Worm (Caenorhabditis elegans): ENCODE results near the gene F59B10.4.

F59B10.4 gene

ce11 chrII:10555484-10556075, 36.7 kb upstream of the F59B10.4 start (continued):
- TF ChIP-seq bed-2 (GFP tag; IDR thresholded peaks at IDR 0.05), result no peak
- TF ChIP-seq lag-1 (GFP tag; IDR thresholded peaks at IDR 0.05), result no peak
- no peak for TF ChIP-seq F10E7.11 (tag; optimal IDR thresholded peaks at IDR 0.05)
- no peak for TF ChIP-seq ztf-25 (GFP tag; IDR thresholded peaks at IDR 0.05)
- no peak for TF ChIP-seq ceh-91 (GFP tag; IDR thresholded peaks at IDR 0.05)
- TF ChIP-seq egl-18 (GFP tag; IDR thresholded peaks at IDR 0.05), result no peak
- TF ChIP-seq him-1 (tag; optimal IDR thresholded peaks at IDR 0.05), result no peak
- TF ChIP-seq nfya-1 (tag; optimal IDR thresholded peaks at IDR 0.05; ENCODE audit: borderline replicate concordance, insufficient read depth), result no peak
- TF ChIP-seq ztf-18 (tag; optimal IDR thresholded peaks at IDR 0.05), result no peak
- no peak for TF ChIP-seq F22D6.2 (tag; optimal IDR thresholded peaks at IDR 0.05)
- TF ChIP-seq ceh-27 (GFP tag; optimal IDR thresholded peaks at IDR 0.05), result no peak
- TF ChIP-seq madf-10 (tag; optimal IDR thresholded peaks at IDR 0.05), result no peak
- no peak for TF ChIP-seq T07F8.4 (tag; optimal IDR thresholded peaks at IDR 0.05)
- TF ChIP-seq ztf-22 (GFP tag; optimal IDR thresholded peaks at IDR 0.05), result no peak
- no peak for TF ChIP-seq rcor-1 (GFP tag; IDR thresholded peaks at IDR 0.05)
- peak; percentile 65 for TF ChIP-seq ztf-3 (GFP tag; optimal IDR thresholded peaks at IDR 0.05)
- TF ChIP-seq nhr-27 (tag; optimal IDR thresholded peaks at IDR 0.05), result no peak
- no peak for TF ChIP-seq ceh-58 (GFP tag; IDR thresholded peaks at IDR 0.05)
- TF ChIP-seq lin-26 (GFP tag; IDR thresholded peaks at IDR 0.05), result 0 out of 2 replicates have a peak, but pooled peaks have one; percentile 37
- TF ChIP-seq attf-6 (GFP tag; IDR thresholded peaks at IDR 0.05), result no peak
- no peak for TF ChIP-seq Y79H2A.3 (GFP tag; conservative IDR thresholded peaks at IDR 0.05)
- TF ChIP-seq K11D2.4 (GFP tag; IDR thresholded peaks at IDR 0.05), result peak; percentile 17; the same call in 1 of the 2 replicates
- TF ChIP-seq mxl-1 (tag; optimal IDR thresholded peaks at IDR 0.05), result no peak
- peak; percentile 31 for TF ChIP-seq somi-1 (GFP tag; optimal IDR thresholded peaks at IDR 0.05)
- TF ChIP-seq repo-1 (tag; optimal IDR thresholded peaks at IDR 0.05), result no peak
- no peak for TF ChIP-seq T26A5.8 (tag; optimal IDR thresholded peaks at IDR 0.05)
- TF ChIP-seq D2030.7 (GFP tag; IDR thresholded peaks at IDR 0.05), result no peak
- TF ChIP-seq dpl-1 (GFP tag; optimal IDR thresholded peaks at IDR 0.05), result no peak
- peak; percentile 55 for TF ChIP-seq nhr-90 (tag; optimal IDR thresholded peaks at IDR 0.05)
- peak; percentile 7; the same call in 1 of the 2 replicates for TF ChIP-seq F33H1.4 (GFP tag; IDR thresholded peaks at IDR 0.05)
- TF ChIP-seq let-526 (GFP tag; IDR thresholded peaks at IDR 0.05), result 0 out of 2 replicates have a peak, but pooled peaks have one; percentile 19
- TF ChIP-seq attf-3 (GFP tag; conservative IDR thresholded peaks at IDR 0.05), result no peak
- peak; percentile 15; the same call in 1 of the 2 replicates for TF ChIP-seq lir-1 (GFP tag; conservative IDR thresholded peaks at IDR 0.05)
- no peak for TF ChIP-seq efl-1 (GFP tag; optimal IDR thresholded peaks at IDR 0.05)
- peak; percentile 16 for TF ChIP-seq unc-62 (GFP tag; optimal IDR thresholded peaks at IDR 0.05)
- no peak for TF ChIP-seq snpc-1.3 (tag; optimal IDR thresholded peaks at IDR 0.05; ENCODE audit: insufficient read depth)
- TF ChIP-seq hlh-26 (GFP tag; conservative IDR thresholded peaks at IDR 0.05), result no peak
- peak; percentile 72; the same call in 1 of the 2 replicates for TF ChIP-seq dox-1 (GFP tag; IDR thresholded peaks at IDR 0.05)
- peak; percentile 7 for TF ChIP-seq lin-54 (GFP tag; optimal IDR thresholded peaks at IDR 0.05)
- TF ChIP-seq B0035.1 (tag; optimal IDR thresholded peaks at IDR 0.05), result peak; percentile 9
- peak; percentile 64 for TF ChIP-seq hsf-1 (GFP tag; IDR thresholded peaks at IDR 0.05)
- TF ChIP-seq akir-1 (GFP tag; optimal IDR thresholded peaks at IDR 0.05), result no peak
- no peak for TF ChIP-seq madf-6 (GFP tag; IDR thresholded peaks at IDR 0.05)
- TF ChIP-seq Y53F4B.3 (GFP tag; IDR thresholded peaks at IDR 0.05), result no peak
- 0 out of 2 replicates have a peak, but pooled peaks have one; percentile 36 for TF ChIP-seq Y95B8A.8 (GFP tag; IDR thresholded peaks at IDR 0.05)
- no peak for TF ChIP-seq fkh-3 (tag; optimal IDR thresholded peaks at IDR 0.05)
- TF ChIP-seq ceh-100 (GFP tag; IDR thresholded peaks at IDR 0.05), result no peak
- TF ChIP-seq snpc-3.4 (tag; optimal IDR thresholded peaks at IDR 0.05), result no peak
